Fruit fly (Drosophila melanogaster) whole organism, adult: ENCODE results near the gene Polr3E.

Experiments used
- CG5204 ChIP-seq: fragments of 200-800 bp; sonication (Bioruptor generic); optimal IDR thresholded peaks from 2 replicates; lab custom pipeline; 2016; ENCODE audit warnings: missing biosample characterization, missing genetic modification characterization
- cic ChIP-seq: fragments of 200-800 bp; sonication (Bioruptor generic); optimal IDR thresholded peaks from 2 replicates; lab custom pipeline; 2017; ENCODE audit warnings: missing biosample characterization, mild to moderate bottlenecking, missing genetic modification characterization, moderate library complexity
- kay ChIP-seq: fragments of 200-800 bp; sonication (Bioruptor generic); peaks from one replicate; lab custom pipeline; 2016; ENCODE audit warnings: missing biosample characterization, missing genetic modification characterization, borderline replicate concordance

dm6 chr3L:20991373-20991772 is 40.3 kb upstream of the Polr3E start, which contains the start of gene CG12984:
- TF ChIP-seq CG5204 (no peak), kay (no peak), cic (GFP tag; lab: Kevin White, UChicago) (no peak)
